Fruit fly (Drosophila melanogaster): Measurements from ENCODE around the gene CG3529.

DNA sequence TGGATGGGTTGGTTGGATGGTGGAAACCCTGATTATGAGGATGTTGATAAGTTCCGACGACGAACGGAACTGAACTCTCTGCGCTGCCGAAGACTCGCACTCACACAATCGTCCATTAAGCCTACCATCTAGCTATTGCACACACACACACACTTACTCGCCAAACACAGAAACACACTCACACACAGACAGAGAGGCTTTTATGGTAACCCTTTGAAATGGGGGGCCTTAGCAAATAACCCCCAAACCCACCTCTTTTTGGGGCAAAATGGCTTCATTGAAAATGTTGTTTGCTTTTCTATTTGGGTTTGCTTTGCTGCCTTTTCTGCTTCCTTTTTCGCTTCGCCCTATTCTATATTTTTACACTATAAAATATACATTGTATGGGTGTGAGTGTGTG, 22.4 kb downstream of the CG3529 start:
- TF ChIP-seq psq (optimal IDR thresholded peaks at IDR 0.05) (no peak), usp (GFP tag; optimal IDR thresholded peaks at IDR 0.05) (no peak), CG8478 (optimal IDR thresholded peaks at IDR 0.05) (no peak), pan (optimal IDR thresholded peaks at IDR 0.05) (no peak)
